Worm (Caenorhabditis elegans): ENCODE measurements around the gene Y62F5A.12.

DNA sequence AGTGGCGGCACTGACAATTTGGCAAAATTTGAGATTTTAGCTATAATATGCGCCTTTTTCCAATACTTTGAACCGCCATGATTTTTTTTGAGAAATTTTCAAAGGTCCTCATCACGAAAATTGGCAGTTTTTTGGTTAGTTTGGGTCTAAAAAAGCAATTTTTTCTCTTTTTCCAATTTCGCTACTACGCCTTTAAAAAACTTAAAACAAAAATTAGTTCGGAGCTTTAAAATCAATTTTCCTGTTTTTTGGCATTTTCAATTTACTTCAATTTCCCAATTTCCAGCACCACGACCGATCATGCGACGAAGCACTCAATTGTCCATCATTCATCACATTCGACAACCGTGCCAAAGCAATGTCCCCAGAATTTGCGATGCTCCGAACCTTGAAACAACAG lies 36.9 kb downstream of the Y62F5A.12 start, which contains the start of gene B0334.5:
- TF ChIP-seq egl-27 (tag; optimal IDR thresholded peaks at IDR 0.05) (no peak), isw-1 (GFP tag; IDR thresholded peaks at IDR 0.05) (no peak), skn-1 (tag; optimal IDR thresholded peaks at IDR 0.05) (no peak), nhr-71 (tag; optimal IDR thresholded peaks at IDR 0.05) (no peak), alr-1 (tag; optimal IDR thresholded peaks at IDR 0.05; ENCODE audit: borderline replicate concordance) (no peak), ceh-63 (GFP tag; optimal IDR thresholded peaks at IDR 0.05) (no peak), mep-1 (tag; optimal IDR thresholded peaks at IDR 0.05) (no peak), dpl-1 (GFP tag; optimal IDR thresholded peaks at IDR 0.05) (no peak)

Measured in whole organism, L1 larva.